Worm (Caenorhabditis elegans): ENCODE results near the gene pals-33.
A peak's percentile ranks its signal among the peaks of the same experiment; 100 is the strongest.

The pals-33 gene

ce11 chrV:3673080-3673479, at the start of gene pals-33:
Gene pals-33 (plus strand): TSS chrV:3673380.
- no peak for TF ChIP-seq C04F5.9 (tag; optimal IDR thresholded peaks at IDR 0.05)
- no peak for TF ChIP-seq nhr-71 (tag; optimal IDR thresholded peaks at IDR 0.05)

ce11 chrV:3626944-3627343, 46.2 kb upstream of the pals-33 start, which contains the start of gene F59B1.4:
Gene F59B1.4 (minus strand): TSS chrV:3627044.
- TF ChIP-seq isw-1 (GFP tag; IDR thresholded peaks at IDR 0.05) (no peak), snpc-4 (tag; optimal IDR thresholded peaks at IDR 0.05) (no peak), nhr-237 (tag; optimal IDR thresholded peaks at IDR 0.05) (no peak), nhr-47 (tag; optimal IDR thresholded peaks at IDR 0.05) (no peak), fos-1 (tag; optimal IDR thresholded peaks at IDR 0.05) (no peak), tlp-1 (tag; optimal IDR thresholded peaks at IDR 0.05) (no peak), ceh-63 (GFP tag; optimal IDR thresholded peaks at IDR 0.05) (no peak), mdl-1 (tag; optimal IDR thresholded peaks at IDR 0.05) (no peak), efl-1 (optimal IDR thresholded peaks at IDR 0.05) (no peak), efl-1 (GFP tag; optimal IDR thresholded peaks at IDR 0.05 in 1 of 2) (no peak), pag-3 (tag; optimal IDR thresholded peaks at IDR 0.05; ENCODE audit: borderline replicate concordance, insufficient read depth) (no peak), nhr-20 (tag; optimal IDR thresholded peaks at IDR 0.05) (no peak), ztf-4 (tag; optimal IDR thresholded peaks at IDR 0.05) (no peak), grh-1 (GFP tag; IDR thresholded peaks at IDR 0.05) (no peak), unc-86 (tag; optimal IDR thresholded peaks at IDR 0.05) (no peak), nhr-12 (tag; optimal IDR thresholded peaks at IDR 0.05) (no peak), fkh-8 (tag; optimal IDR thresholded peaks at IDR 0.05) (no peak)

DNA sequence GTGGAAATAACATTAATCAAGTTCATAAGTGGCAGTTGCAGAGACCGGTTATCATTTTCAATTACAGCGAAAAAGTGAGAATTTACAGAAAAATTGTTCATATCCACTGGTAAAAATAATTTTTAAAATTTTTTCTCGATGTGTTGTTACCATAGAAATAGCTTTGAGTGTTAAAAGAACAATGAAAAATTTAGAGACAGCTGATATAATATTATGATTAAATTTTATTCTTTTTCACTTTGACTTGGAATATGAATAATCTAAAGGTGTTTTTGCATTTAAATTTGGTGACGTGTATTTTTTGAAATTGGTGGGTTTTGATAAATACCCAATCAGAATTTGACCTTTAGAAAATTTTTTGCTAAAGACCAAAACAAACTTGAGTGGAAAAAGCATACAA, 41.6 kb upstream of the pals-33 start, which contains the start of gene F59B1.6:
Gene F59B1.6 (minus strand): TSS at position 101 of the 400 bp plus-strand sequence.
- no peak for TF ChIP-seq ces-1 (GFP tag; optimal IDR thresholded peaks at IDR 0.05)
- no peak for TF ChIP-seq skn-1 (tag; optimal IDR thresholded peaks at IDR 0.05)
- TF ChIP-seq tbx-2 (tag; optimal IDR thresholded peaks at IDR 0.05) = no peak
- no peak for TF ChIP-seq zip-4 (GFP tag; optimal IDR thresholded peaks at IDR 0.05)
- TF ChIP-seq aha-1 (tag; optimal IDR thresholded peaks at IDR 0.05) = no peak
- TF ChIP-seq nhr-20 (tag; optimal IDR thresholded peaks at IDR 0.05) = no peak
- no peak for TF ChIP-seq Y116A8C.19 (tag; optimal IDR thresholded peaks at IDR 0.05; ENCODE audit: borderline replicate concordance)

DNA sequence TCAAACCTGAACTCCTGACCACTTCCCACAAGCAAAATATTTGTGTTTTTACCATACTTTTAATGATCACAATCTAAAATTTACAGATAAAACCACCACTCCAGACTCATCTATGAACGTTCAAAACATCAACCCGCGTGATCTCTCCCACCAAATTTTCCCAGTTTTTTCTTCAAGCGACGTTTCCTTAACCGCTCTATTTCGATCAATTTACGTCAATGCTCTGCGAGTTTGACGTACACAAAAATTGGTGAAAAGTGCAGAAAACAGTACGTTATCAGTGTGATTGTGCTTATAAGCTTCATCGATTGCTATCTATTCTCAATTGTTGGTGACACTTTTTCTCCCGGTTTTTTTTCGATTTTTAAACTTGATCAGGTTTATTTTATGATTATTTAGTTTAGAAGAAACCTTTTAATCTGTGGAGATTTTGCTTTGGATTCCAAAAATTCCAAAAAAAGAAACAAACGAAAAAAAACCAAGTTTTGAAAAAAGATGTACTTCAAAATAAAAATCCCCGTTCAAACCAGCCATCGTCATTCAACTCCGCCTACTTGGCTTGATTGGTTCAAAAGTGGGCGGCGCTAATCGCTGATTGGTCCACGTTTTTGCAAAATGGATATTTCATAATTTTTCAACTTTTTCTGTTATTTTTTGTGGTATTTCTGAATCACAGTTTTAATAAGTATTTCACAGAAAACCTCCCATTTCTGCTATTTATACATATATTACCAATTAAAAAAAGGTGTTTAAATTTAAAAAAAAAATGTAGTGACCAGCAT, 40.7 kb upstream of the pals-33 start:
- TF ChIP-seq nhr-90 (tag; optimal IDR thresholded peaks at IDR 0.05; ENCODE audit: poor library complexity) = peak; percentile 37
- TF ChIP-seq ztf-4 (tag; optimal IDR thresholded peaks at IDR 0.05) = no peak
- no peak for TF ChIP-seq C16A3.4 (tag; optimal IDR thresholded peaks at IDR 0.05)
- no peak for TF ChIP-seq mep-1 (tag; optimal IDR thresholded peaks at IDR 0.05)
- peak; percentile 84 for TF ChIP-seq elt-2 (tag; optimal IDR thresholded peaks at IDR 0.05)
- TF ChIP-seq hlh-17 (GFP tag; optimal IDR thresholded peaks at IDR 0.05; ENCODE audit: borderline replicate concordance) = no peak
- no peak for TF ChIP-seq swsn-7 (tag; optimal IDR thresholded peaks at IDR 0.05)
- TF ChIP-seq nhr-85 (tag) = no peak
- peak in 1 of 2 experiments; percentile 13 for TF ChIP-seq mdl-1 (tag; optimal IDR thresholded peaks at IDR 0.05)
- no peak for TF ChIP-seq ets-5 (GFP tag; IDR thresholded peaks at IDR 0.05)
- peak in 1 of 2 experiments; percentile 40 for TF ChIP-seq lin-35 (GFP tag; optimal IDR thresholded peaks at IDR 0.05)
- TF ChIP-seq xbp-1 (tag; optimal IDR thresholded peaks at IDR 0.05) = no peak
- no peak for TF ChIP-seq ceh-63 (GFP tag; optimal IDR thresholded peaks at IDR 0.05)
- peak; percentile 30 for TF ChIP-seq nhr-71 (tag; optimal IDR thresholded peaks at IDR 0.05)
- TF ChIP-seq lir-3 (tag; optimal IDR thresholded peaks at IDR 0.05; ENCODE audit: poor library complexity) = no peak

Measured in whole organism, L1 larva.